Worm (Caenorhabditis elegans) whole organism, L1 larva: ENCODE results near the gene C56E6.2.

Experiments used
- C34B4.2 ChIP-seq: sonication (generic microtip); optimal IDR thresholded peaks from 2 replicates; lab custom pipeline; 2017; ENCODE audit warnings: mild to moderate bottlenecking, missing genetic modification characterization, missing compliant biosample characterization
- Y116A8C.19 ChIP-seq: sonication (generic microtip); optimal IDR thresholded peaks from 2 replicates; lab custom pipeline; 2016; ENCODE audit warnings: missing compliant biosample characterization, missing genetic modification characterization, borderline replicate concordance
- aha-1 ChIP-seq: fragments of 150-350 bp; optimal IDR thresholded peaks from 2 replicates; lab custom pipeline; 2014; ENCODE audit warnings: missing biosample characterization, missing genetic modification characterization
- alr-1 ChIP-seq: fragments of 200-800 bp; sonication (Bioruptor generic); optimal IDR thresholded peaks from 2 replicates; lab custom pipeline; 2018; ENCODE audit warnings: borderline replicate concordance, mild to moderate bottlenecking, missing genetic modification characterization, missing compliant biosample characterization
- blmp-1 ChIP-seq: fragments of 150-350 bp; optimal IDR thresholded peaks from 2 replicates; lab custom pipeline; 2014; ENCODE audit warnings: missing biosample characterization, missing genetic modification characterization
- dpl-1 ChIP-seq, 3 experiments: fragments of 150-350 bp in 2 of 3; sonication (generic microtip) in 1 of 3; optimal IDR thresholded peaks; 2 replicates each; lab custom pipeline; 2014 to 2017; ENCODE audit warnings: missing biosample characterization in 3 of 3, missing genetic modification characterization in 3 of 3, missing genetic modification reagents in 3 of 3
- efl-1 ChIP-seq, 4 experiments: fragments of 150-350 bp; optimal IDR thresholded peaks in 3 of 4; peaks in 1 of 4; 1 replicate in 1 of 4; 2 replicates in 3 of 4; lab custom pipeline; 2014; ENCODE audit warnings: missing biosample characterization in 2 of 4, missing genetic modification characterization in 2 of 4, missing genetic modification reagents in 2 of 4
- efl-3 ChIP-seq: fragments of 200-800 bp; sonication (Bioruptor generic); optimal IDR thresholded peaks from 2 replicates; lab custom pipeline; 2018; ENCODE audit warnings: mild to moderate bottlenecking, missing genetic modification characterization, missing compliant biosample characterization
- fkh-8 ChIP-seq: sonication (generic microtip); optimal IDR thresholded peaks from 2 replicates; lab custom pipeline; 2016; ENCODE audit warnings: mild to moderate bottlenecking, missing genetic modification characterization, missing compliant biosample characterization
- fos-1 ChIP-seq: fragments of 150-350 bp; optimal IDR thresholded peaks from 2 replicates; lab custom pipeline; 2014; ENCODE audit warnings: missing biosample characterization, missing genetic modification characterization
- isw-1 ChIP-seq: fragments of 200-800 bp; sonication (Bioruptor generic); IDR thresholded peaks from 2 replicates; pipeline ENCODE4 v1.3.6; 2022; ENCODE audit warnings: missing genetic modification characterization, missing compliant biosample characterization
- lin-39 ChIP-seq: fragments of 150-350 bp; optimal IDR thresholded peaks from 2 replicates; lab custom pipeline; 2014; ENCODE audit warnings: missing biosample characterization, missing genetic modification reagents, missing genetic modification characterization
- lir-3 ChIP-seq: sonication (generic microtip); optimal IDR thresholded peaks from 2 replicates; lab custom pipeline; 2016; ENCODE audit warnings: mild to moderate bottlenecking, missing genetic modification characterization, moderate library complexity, missing compliant biosample characterization; ENCODE audit not compliant: poor library complexity
- nhr-11 ChIP-seq: fragments of 150-350 bp; optimal IDR thresholded peaks from 2 replicates; lab custom pipeline; 2014; ENCODE audit warnings: missing biosample characterization, missing genetic modification characterization
- nhr-19 ChIP-seq: fragments of 200-800 bp; sonication (Bioruptor generic); conservative IDR thresholded peaks from 2 replicates; pipeline ENCODE4 v1.3.6; 2022; ENCODE audit warnings: missing genetic modification characterization, missing compliant biosample characterization
- nhr-20 ChIP-seq: sonication (generic microtip); optimal IDR thresholded peaks from 2 replicates; lab custom pipeline; 2016; ENCODE audit warnings: mild to moderate bottlenecking, missing genetic modification characterization, missing compliant biosample characterization
- nhr-237 ChIP-seq: fragments of 150-350 bp; optimal IDR thresholded peaks from 2 replicates; lab custom pipeline; 2014; ENCODE audit warnings: missing biosample characterization, missing genetic modification characterization
- nhr-76 ChIP-seq: sonication (generic microtip); optimal IDR thresholded peaks from 2 replicates; lab custom pipeline; 2017; ENCODE audit warnings: missing biosample characterization, missing genetic modification characterization
- pax-3 ChIP-seq: fragments of 200-800 bp; sonication (Bioruptor generic); optimal IDR thresholded peaks from 2 replicates; lab custom pipeline; 2018; ENCODE audit warnings: mild to moderate bottlenecking, missing genetic modification characterization, moderate library complexity, missing compliant biosample characterization
- snpc-4 ChIP-seq: fragments of 150-350 bp; optimal IDR thresholded peaks from 2 replicates; lab custom pipeline; 2014; ENCODE audit warnings: missing biosample characterization, missing genetic modification characterization
- snu-23 ChIP-seq: sonication (generic microtip); optimal IDR thresholded peaks from 2 replicates; lab custom pipeline; 2016; ENCODE audit warnings: missing genetic modification characterization, missing compliant biosample characterization
- sox-4 ChIP-seq: sonication (generic microtip); optimal IDR thresholded peaks from 2 replicates; lab custom pipeline; 2016; ENCODE audit warnings: missing genetic modification characterization, missing compliant biosample characterization
- sup-37 ChIP-seq: fragments of 200-800 bp; sonication (Bioruptor generic); optimal IDR thresholded peaks from 2 replicates; lab custom pipeline; 2018; ENCODE audit warnings: mild to moderate bottlenecking, missing genetic modification characterization, missing compliant biosample characterization
- tbx-2 ChIP-seq: sonication (generic microtip); optimal IDR thresholded peaks from 2 replicates; lab custom pipeline; 2016; ENCODE audit warnings: missing genetic modification characterization, missing compliant biosample characterization
- tlp-1 ChIP-seq: fragments of 150-350 bp; optimal IDR thresholded peaks from 2 replicates; lab custom pipeline; 2014; ENCODE audit warnings: missing biosample characterization, missing genetic modification characterization
- unc-30 ChIP-seq: sonication (generic microtip); optimal IDR thresholded peaks from 2 replicates; lab custom pipeline; 2017; ENCODE audit warnings: missing biosample characterization, missing genetic modification characterization
- unc-86 ChIP-seq: sonication (generic microtip); optimal IDR thresholded peaks from 2 replicates; lab custom pipeline; 2016; ENCODE audit warnings: missing genetic modification characterization, missing compliant biosample characterization
- unc-98 ChIP-seq: fragments of 200-800 bp; sonication (Bioruptor generic); IDR thresholded peaks from 2 replicates; pipeline ENCODE4 v1.3.6; 2022; ENCODE audit warnings: missing genetic modification characterization, missing compliant biosample characterization
- zag-1 ChIP-seq: fragments of 150-350 bp; optimal IDR thresholded peaks from 2 replicates; lab custom pipeline; 2014; ENCODE audit warnings: missing biosample characterization, missing genetic modification characterization
- zip-4 ChIP-seq: fragments of 200-800 bp; sonication (Bioruptor generic); optimal IDR thresholded peaks from 2 replicates; lab custom pipeline; 2018; ENCODE audit warnings: mild to moderate bottlenecking, missing genetic modification characterization, moderate library complexity, missing compliant biosample characterization
- ztf-11 ChIP-seq, 2 experiments: sonication (generic microtip); optimal IDR thresholded peaks; 2 replicates each; lab custom pipeline; 2016 to 2017; ENCODE audit warnings: missing genetic modification characterization in 2 of 2, missing biosample characterization in 1 of 2, missing compliant biosample characterization in 1 of 2
- ztf-4 ChIP-seq: fragments of 150-350 bp; optimal IDR thresholded peaks from 2 replicates; lab custom pipeline; 2014; ENCODE audit warnings: missing biosample characterization, missing genetic modification characterization

The C56E6.2 gene

ce11 chrII:6568707-6569106 lies 44.0 kb downstream of the C56E6.2 start, which contains the start of gene sra-27:
Gene sra-27, plus strand, starts transcription at chrII:6569007.
- TF ChIP-seq tlp-1 (tag; lab: Kevin White, UChicago) (no peak), pax-3 (tag; lab: Kevin White, UChicago) (no peak), fkh-8 (tag; lab: Kevin White, UChicago) (no peak), nhr-76 (no peak), lir-3 (tag; lab: Kevin White, UChicago) (no peak), nhr-237 (no peak), blmp-1 (tag; lab: Kevin White, UChicago) (no peak), aha-1 (tag; lab: Kevin White, UChicago) (no peak), snpc-4 (tag; lab: Kevin White, UChicago) (no peak), ztf-4 (tag; lab: Kevin White, UChicago) (no peak), nhr-11 (tag; lab: Kevin White, UChicago) (no peak), C34B4.2 (tag; lab: Kevin White, UChicago) (no peak), sup-37 (GFP tag; lab: Kevin White, UChicago) (no peak), unc-98 (GFP tag; lab: Robert Waterston, UW) (no peak), ztf-11 (tag; optimal IDR thresholded peaks at IDR 0.05; lab: Kevin White, UChicago) (no peak), unc-86 (tag; lab: Kevin White, UChicago) (no peak)

- TF ChIP-seq C34B4.2 (tag; lab: Kevin White, UChicago), result no peak
- no peak for TF ChIP-seq snu-23 (GFP tag; lab: Kevin White, UChicago)
- no peak for TF ChIP-seq zip-4 (GFP tag; lab: Kevin White, UChicago)
- TF ChIP-seq unc-30 (tag; lab: Kevin White, UChicago), result no peak
- no peak for TF ChIP-seq lin-39 (tag; lab: Kevin White, UChicago)
- TF ChIP-seq fos-1 (tag; lab: Kevin White, UChicago), result no peak
- no peak for TF ChIP-seq efl-3
- no peak for TF ChIP-seq alr-1 (tag; lab: Kevin White, UChicago)
- TF ChIP-seq blmp-1 (tag; lab: Kevin White, UChicago), result no peak
- TF ChIP-seq nhr-11 (tag; lab: Kevin White, UChicago), result no peak
- no peak for TF ChIP-seq tbx-2
- TF ChIP-seq nhr-19 (GFP tag; lab: Robert Waterston, UW), result no peak
- no peak for TF ChIP-seq sox-4 (tag; lab: Kevin White, UChicago)
- no peak for TF ChIP-seq dpl-1 (GFP tag; optimal IDR thresholded peaks at IDR 0.05; lab: Kevin White, UChicago)
- no peak for TF ChIP-seq Y116A8C.19 (tag; lab: Kevin White, UChicago)
- no peak for TF ChIP-seq nhr-20 (tag; lab: Kevin White, UChicago)
- no peak for TF ChIP-seq pax-3 (tag; lab: Kevin White, UChicago)
- no peak for TF ChIP-seq efl-1 (optimal IDR thresholded peaks at IDR 0.05; lab: Kevin White, UChicago)
- TF ChIP-seq efl-1 (GFP tag; optimal IDR thresholded peaks at IDR 0.05 in 1 of 2; lab: Kevin White, UChicago), result no peak
- TF ChIP-seq zag-1 (tag; lab: Kevin White, UChicago), result no peak
- no peak for TF ChIP-seq isw-1
Observed at ce11 chrII:6573677-6574076, 49.0 kb downstream of the C56E6.2 start, which contains the start of gene sra-28. Gene sra-28, minus strand, starts transcription at chrII:6573777.

- no peak for TF ChIP-seq dpl-1 (GFP tag; optimal IDR thresholded peaks at IDR 0.05; lab: Kevin White, UChicago)
Observed at ce11 chrII:6575647-6576046, 50.9 kb downstream of the C56E6.2 start, which contains the start of gene sra-29. Gene sra-29, minus strand, starts transcription at chrII:6575747.
